Fruit fly (Drosophila melanogaster): Measurements from ENCODE around the gene CG7065.

DNA sequence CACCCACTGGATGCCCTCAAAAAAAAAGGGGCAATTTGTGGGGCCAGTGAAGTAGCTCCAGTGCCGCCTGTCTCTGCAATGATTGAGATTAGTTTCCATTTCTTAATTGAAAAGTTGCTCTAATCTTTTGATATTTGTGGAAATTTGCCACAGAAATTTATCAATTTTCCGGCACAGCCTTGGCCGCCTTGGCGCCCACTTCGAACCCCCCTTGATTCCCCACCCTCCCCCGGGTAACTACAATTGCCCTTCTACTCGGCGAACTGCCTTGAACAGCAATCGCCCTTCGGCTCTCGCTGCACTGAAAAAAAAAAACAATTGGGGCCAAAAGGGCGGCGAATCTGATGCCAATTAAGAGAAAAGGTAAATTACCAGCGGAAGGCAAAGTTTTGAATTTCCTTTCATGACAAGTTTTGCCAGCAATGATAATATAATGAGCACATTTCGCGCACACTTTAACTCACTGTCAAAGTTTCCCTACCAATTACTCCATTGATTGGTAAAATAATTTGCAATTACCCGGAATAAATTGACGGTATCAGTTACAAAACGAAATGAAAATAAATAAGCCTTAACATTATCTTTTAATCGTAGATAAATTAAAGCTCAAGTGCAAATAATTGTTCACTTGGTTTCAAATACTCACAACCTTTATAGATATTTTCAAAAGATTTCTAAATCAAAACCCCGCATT, 22.5 kb upstream of the CG7065 start:
- TF ChIP-seq h (GFP tag; optimal IDR thresholded peaks at IDR 0.05) (no peak), psq (GFP tag; optimal IDR thresholded peaks at IDR 0.05) (no peak), CG9705 (GFP tag; optimal IDR thresholded peaks at IDR 0.05) (no peak), Mio (GFP tag; optimal IDR thresholded peaks at IDR 0.05) (no peak), ey (GFP tag; optimal IDR thresholded peaks at IDR 0.05) (no peak), Hr78 (GFP tag; optimal IDR thresholded peaks at IDR 0.05) (no peak), sage (GFP tag; optimal IDR thresholded peaks at IDR 0.05) (no peak), CG32264 (GFP tag; optimal IDR thresholded peaks at IDR 0.05) (no peak), Abd-B (GFP tag; optimal IDR thresholded peaks at IDR 0.05) (no peak), Dfd (GFP tag; optimal IDR thresholded peaks at IDR 0.05) (no peak), jim (GFP tag; optimal IDR thresholded peaks at IDR 0.05) (no peak), pan (optimal IDR thresholded peaks at IDR 0.05) (no peak)

All from whole organism, wandering third instar larva.